Worm (Caenorhabditis elegans): ENCODE measurements around the gene Y39A1A.3.

DNA sequence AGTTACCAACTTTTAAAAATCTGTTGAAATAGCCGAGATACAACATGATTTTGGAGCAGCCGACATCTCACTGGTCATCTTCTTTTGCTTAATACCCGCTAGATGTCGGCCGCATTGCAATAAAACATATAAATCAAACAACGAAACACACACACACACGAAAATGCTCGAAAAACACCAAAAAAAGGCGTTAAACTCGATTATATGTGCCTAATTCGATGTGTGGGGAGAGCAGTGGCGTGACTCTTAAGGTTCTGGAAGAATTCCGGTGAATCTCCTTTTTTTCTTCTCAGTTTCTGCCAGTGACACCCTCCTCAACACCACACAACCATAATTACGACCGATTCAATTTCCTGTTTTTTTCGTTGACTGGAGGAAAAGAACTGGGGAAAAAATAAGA is 16.1 kb downstream of the Y39A1A.3 start:
- TF ChIP-seq nhr-11 (tag; optimal IDR thresholded peaks at IDR 0.05) = no peak
- no peak for TF ChIP-seq nhr-20 (tag; optimal IDR thresholded peaks at IDR 0.05)
- TF ChIP-seq sptf-1 (tag; optimal IDR thresholded peaks at IDR 0.05) = no peak
- no peak for TF ChIP-seq rnt-1 (tag; optimal IDR thresholded peaks at IDR 0.05)
- no peak for TF ChIP-seq zip-4 (GFP tag; optimal IDR thresholded peaks at IDR 0.05)
- no peak for TF ChIP-seq lin-35 (GFP tag; optimal IDR thresholded peaks at IDR 0.05)
- TF ChIP-seq xbp-1 (tag; optimal IDR thresholded peaks at IDR 0.05) = no peak
- TF ChIP-seq nhr-237 (tag; optimal IDR thresholded peaks at IDR 0.05) = no peak
- TF ChIP-seq unc-62 (GFP tag; optimal IDR thresholded peaks at IDR 0.05) = no peak
- no peak for TF ChIP-seq nhr-28 (tag; optimal IDR thresholded peaks at IDR 0.05)
- TF ChIP-seq fkh-10 (GFP tag; optimal IDR thresholded peaks at IDR 0.05) = no peak
- no peak for TF ChIP-seq zag-1 (tag; optimal IDR thresholded peaks at IDR 0.05)

Data from whole organism, L1 larva.